Worm (Caenorhabditis elegans): Measurements from ENCODE around the gene srg-38.

- no peak for TF ChIP-seq pha-4 (tag; optimal IDR thresholded peaks at IDR 0.05)
- TF ChIP-seq egl-27 (tag; optimal IDR thresholded peaks at IDR 0.05): no peak
- TF ChIP-seq tbx-2 (tag; optimal IDR thresholded peaks at IDR 0.05): no peak
- TF ChIP-seq snpc-4 (tag; optimal IDR thresholded peaks at IDR 0.05): no peak
- no peak for TF ChIP-seq elt-3 (tag; optimal IDR thresholded peaks at IDR 0.05)
- TF ChIP-seq nfya-1 (tag; optimal IDR thresholded peaks at IDR 0.05; ENCODE audit: insufficient read depth): no peak
These were observed 49.0 kb upstream of the srg-38 start for ce11 chrV:11204452-11204851.
